Fruit fly (Drosophila melanogaster) whole organism, embryonic: Measurements from ENCODE around the gene Sps2.

Experiments used
- Atf3 ChIP-seq: fragments of 200-800 bp; sonication (Bioruptor generic); optimal IDR thresholded peaks from 3 replicates; lab custom pipeline; 2016; ENCODE audit warnings: missing biosample characterization, missing genetic modification characterization
- B-H2 ChIP-seq: fragments of 200-800 bp; sonication (Bioruptor generic); optimal IDR thresholded peaks from 2 replicates; lab custom pipeline; 2018; ENCODE audit warnings: missing biosample characterization, mild to moderate bottlenecking, missing genetic modification characterization
- CG1024 ChIP-seq: fragments of 200-800 bp; sonication (Bioruptor generic); IDR thresholded peaks from 2 replicates; pipeline ENCODE4 v1.3.6; 2022; ENCODE audit warnings: missing biosample characterization, missing genetic modification characterization
- CG11723 ChIP-seq: fragments of 200-800 bp; sonication (Bioruptor generic); optimal IDR thresholded peaks from 2 replicates; lab custom pipeline; 2017; ENCODE audit warnings: missing biosample characterization, mild to moderate bottlenecking, missing genetic modification characterization
- CG17359 ChIP-seq: fragments of 200-800 bp; sonication (Bioruptor generic); optimal IDR thresholded peaks from 3 replicates; lab custom pipeline; 2018; ENCODE audit warnings: missing biosample characterization, mild to moderate bottlenecking, missing genetic modification characterization, moderate library complexity
- CG17361 ChIP-seq: fragments of 200-800 bp; sonication (Bioruptor generic); IDR thresholded peaks from 3 replicates; pipeline ENCODE4 v1.3.6; 2022; ENCODE audit warnings: missing biosample characterization, missing genetic modification characterization
- CG2120 ChIP-seq: fragments of 200-800 bp; sonication (Bioruptor generic); optimal IDR thresholded peaks from 3 replicates; lab custom pipeline; 2016; ENCODE audit warnings: missing biosample characterization, missing genetic modification characterization
- CG2889 ChIP-seq: fragments of 200-800 bp; sonication (Bioruptor generic); IDR thresholded peaks from 3 replicates; pipeline ENCODE4 v1.3.6; 2022; ENCODE audit warnings: missing biosample characterization, missing genetic modification characterization
- CG30431 ChIP-seq: fragments of 200-800 bp; sonication (Bioruptor generic); optimal IDR thresholded peaks from 2 replicates; lab custom pipeline; 2017; ENCODE audit warnings: missing biosample characterization, missing genetic modification characterization
- CG31441 ChIP-seq: fragments of 200-800 bp; sonication (Bioruptor generic); IDR thresholded peaks from 2 replicates; pipeline ENCODE4 v1.3.6; 2022; ENCODE audit warnings: missing biosample characterization, missing genetic modification characterization
- CG3726 ChIP-seq: fragments of 200-800 bp; sonication (Bioruptor generic); IDR thresholded peaks from 3 replicates; pipeline ENCODE4, ENCODE4 v1.3.6; 2022; ENCODE audit warnings: missing biosample characterization, missing genetic modification characterization
- CG3847 ChIP-seq: fragments of 200-800 bp; sonication (Bioruptor generic); IDR thresholded peaks from 2 replicates; pipeline ENCODE4 v1.3.6; 2022; ENCODE audit warnings: missing biosample characterization, missing genetic modification characterization
- CG4424 ChIP-seq: fragments of 200-800 bp; sonication (Bioruptor generic); optimal IDR thresholded peaks from 3 replicates; lab custom pipeline; 2016; ENCODE audit warnings: missing biosample characterization, missing genetic modification characterization
- CG4730 ChIP-seq: fragments of 200-800 bp; sonication (Bioruptor generic); IDR thresholded peaks from 2 replicates; pipeline ENCODE4 v1.3.6; 2022; ENCODE audit warnings: missing biosample characterization, missing genetic modification characterization
- CG6272 ChIP-seq: fragments of 200-800 bp; sonication (Bioruptor generic); IDR thresholded peaks from 2 replicates; pipeline ENCODE4 v1.3.6; 2022; ENCODE audit warnings: missing biosample characterization, missing genetic modification characterization
- CG8359 ChIP-seq: fragments of 200-800 bp; sonication (Bioruptor generic); optimal IDR thresholded peaks from 2 replicates; lab custom pipeline; 2017; ENCODE audit warnings: missing biosample characterization, mild to moderate bottlenecking, missing genetic modification characterization, borderline replicate concordance
- CG8765 ChIP-seq: fragments of 200-800 bp; sonication (Bioruptor generic); IDR thresholded peaks from 2 replicates; pipeline ENCODE4 v1.3.6; 2022; ENCODE audit warnings: missing biosample characterization, missing genetic modification characterization
- Chrac-16 ChIP-seq: fragments of 200-800 bp; sonication (Bioruptor generic); optimal IDR thresholded peaks from 3 replicates; lab custom pipeline; 2016; ENCODE audit warnings: missing biosample characterization, missing genetic modification characterization
- Eip74EF ChIP-seq, 2 experiments: fragments of 200-800 bp in 1 of 2; fragments of >200 bp in 1 of 2; sonication (Bioruptor generic) in 1 of 2; optimal IDR thresholded peaks; 2 replicates each; lab custom pipeline; 2017 to 2019; ENCODE audit warnings: missing biosample characterization in 2 of 2, missing genetic modification characterization in 2 of 2, mild to moderate bottlenecking in 1 of 2, moderate library complexity in 1 of 2
- Ets97D ChIP-seq: fragments of 200-800 bp; sonication (Bioruptor generic); optimal IDR thresholded peaks from 3 replicates; lab custom pipeline; 2016; ENCODE audit warnings: missing biosample characterization, missing genetic modification characterization
- Gsc ChIP-seq: fragments of 200-800 bp; sonication (Bioruptor generic); IDR thresholded peaks from 2 replicates; pipeline ENCODE4 v1.3.6; 2022; ENCODE audit warnings: missing biosample characterization, missing genetic modification characterization
- Hand ChIP-seq: fragments of 200-800 bp; sonication (Bioruptor generic); optimal IDR thresholded peaks from 2 replicates; lab custom pipeline; 2017; ENCODE audit warnings: mild to moderate bottlenecking, missing biosample characterization, missing genetic modification reagents, missing genetic modification characterization
- Mrtf ChIP-seq: fragments of 200-800 bp; sonication (Bioruptor generic); IDR thresholded peaks from 3 replicates; pipeline ENCODE4 v1.3.6; 2022; ENCODE audit warnings: missing biosample characterization, missing genetic modification characterization
- Oli ChIP-seq: fragments of 200-800 bp; sonication (Bioruptor generic); optimal IDR thresholded peaks from 2 replicates; lab custom pipeline; 2018; ENCODE audit warnings: missing biosample characterization, mild to moderate bottlenecking, missing genetic modification characterization, moderate library complexity
- Sox102F ChIP-seq: fragments of 200-800 bp; sonication (Bioruptor generic); optimal IDR thresholded peaks from 2 replicates; lab custom pipeline; 2018; ENCODE audit warnings: missing biosample characterization, mild to moderate bottlenecking, missing genetic modification characterization, moderate library complexity
- Sry-β ChIP-seq: fragments of 200-800 bp; sonication (Bioruptor generic); optimal IDR thresholded peaks from 2 replicates; lab custom pipeline; 2018; ENCODE audit warnings: missing biosample characterization, mild to moderate bottlenecking, missing genetic modification characterization, moderate library complexity
- ash1 ChIP-seq: fragments of 200-800 bp; sonication (Bioruptor generic); optimal IDR thresholded peaks from 2 replicates; lab custom pipeline; 2018; ENCODE audit warnings: missing biosample characterization, mild to moderate bottlenecking, missing genetic modification characterization
- cad ChIP-seq: fragments of >200 bp; optimal IDR thresholded peaks from 2 replicates; lab custom pipeline; 2017; ENCODE audit warnings: missing biosample characterization, missing genetic modification characterization
- corto ChIP-seq: fragments of 200-800 bp; sonication (Bioruptor generic); optimal IDR thresholded peaks from 2 replicates; lab custom pipeline; 2016; ENCODE audit warnings: missing biosample characterization, mild to moderate bottlenecking, missing genetic modification characterization, moderate library complexity
- dimm ChIP-seq: fragments of 200-800 bp; sonication (Bioruptor generic); IDR thresholded peaks from 2 replicates; pipeline ENCODE4 v1.3.6; 2022; ENCODE audit warnings: missing biosample characterization, missing genetic modification characterization
- esg ChIP-seq: fragments of 200-800 bp; sonication (Bioruptor generic); conservative IDR thresholded peaks from 2 replicates; pipeline ENCODE4 v1.3.6; 2022; ENCODE audit warnings: missing biosample characterization, missing genetic modification characterization
- fd3F ChIP-seq: fragments of 200-800 bp; sonication (Bioruptor generic); optimal IDR thresholded peaks from 2 replicates; lab custom pipeline; 2018; ENCODE audit warnings: missing biosample characterization, mild to moderate bottlenecking, missing genetic modification characterization, moderate library complexity
- fru ChIP-seq: fragments of >200 bp; optimal IDR thresholded peaks from 2 replicates; lab custom pipeline; 2017
- gfzf ChIP-seq: fragments of 200-800 bp; sonication (Bioruptor generic); optimal IDR thresholded peaks from 2 replicates; lab custom pipeline; 2016; ENCODE audit warnings: missing biosample characterization, mild to moderate bottlenecking, missing genetic modification characterization, moderate library complexity
- grn ChIP-seq: fragments of 200-800 bp; sonication (Bioruptor generic); optimal IDR thresholded peaks from 3 replicates; lab custom pipeline; 2017; ENCODE audit warnings: missing biosample characterization, missing genetic modification characterization
- gsb ChIP-seq: fragments of 200-800 bp; sonication (Bioruptor generic); IDR thresholded peaks from 2 replicates; pipeline ENCODE4 v1.3.6; 2022; ENCODE audit warnings: missing biosample characterization, missing genetic modification characterization
- gt ChIP-seq: fragments of 200-800 bp; sonication (Bioruptor generic); IDR thresholded peaks from 2 replicates; pipeline ENCODE4 v1.3.6; 2022; ENCODE audit warnings: missing biosample characterization, missing genetic modification characterization
- jumu ChIP-seq: fragments of 200-800 bp; sonication (Bioruptor generic); optimal IDR thresholded peaks from 3 replicates; lab custom pipeline; 2016; ENCODE audit warnings: missing biosample characterization, missing genetic modification characterization
- maf-S ChIP-seq: fragments of 200-800 bp; sonication (Bioruptor generic); optimal IDR thresholded peaks from 2 replicates; lab custom pipeline; 2016; ENCODE audit warnings: missing biosample characterization, missing genetic modification characterization
- mam ChIP-seq: fragments of 200-800 bp; sonication (Bioruptor generic); optimal IDR thresholded peaks from 3 replicates; lab custom pipeline; 2016; ENCODE audit warnings: missing biosample characterization, missing genetic modification characterization
- mld ChIP-seq: fragments of 200-800 bp; sonication (Bioruptor generic); IDR thresholded peaks from 3 replicates; pipeline ENCODE4 v1.3.6; 2022; ENCODE audit warnings: missing biosample characterization, missing genetic modification characterization; ENCODE audit not compliant: partially characterized antibody
- otp ChIP-seq: fragments of 200-800 bp; sonication (Bioruptor generic); IDR thresholded peaks from 3 replicates; pipeline ENCODE4, ENCODE4 v1.3.6; 2022; ENCODE audit warnings: missing biosample characterization, missing genetic modification characterization
- pfk ChIP-seq: fragments of 200-800 bp; sonication (Bioruptor generic); optimal IDR thresholded peaks from 2 replicates; lab custom pipeline; 2018; ENCODE audit warnings: missing biosample characterization, mild to moderate bottlenecking, missing genetic modification characterization, moderate library complexity
- pzg ChIP-seq: fragments of 200-800 bp; sonication (Bioruptor generic); optimal IDR thresholded peaks from 3 replicates; lab custom pipeline; 2018; ENCODE audit warnings: missing biosample characterization, mild to moderate bottlenecking, missing genetic modification characterization, moderate library complexity
- schlank ChIP-seq: fragments of 200-800 bp; sonication (Bioruptor generic); optimal IDR thresholded peaks from 2 replicates; lab custom pipeline; 2018; ENCODE audit warnings: missing biosample characterization, mild to moderate bottlenecking, missing genetic modification characterization
- sd ChIP-seq: fragments of 200-800 bp; sonication (Bioruptor generic); optimal IDR thresholded peaks from 3 replicates; lab custom pipeline; 2018; ENCODE audit warnings: missing biosample characterization, mild to moderate bottlenecking, missing genetic modification characterization, moderate library complexity
- sima ChIP-seq: fragments of 200-800 bp; sonication (Bioruptor generic); optimal IDR thresholded peaks from 2 replicates; lab custom pipeline; 2016; ENCODE audit warnings: missing biosample characterization, missing genetic modification characterization
- sisA ChIP-seq: fragments of 200-800 bp; sonication (Bioruptor generic); IDR thresholded peaks from 2 replicates; pipeline ENCODE4 v1.3.6; 2022; ENCODE audit warnings: missing biosample characterization, missing genetic modification characterization
- tll ChIP-seq, 2 experiments: fragments of 200-800 bp in 1 of 2; fragments of >200 bp in 1 of 2; sonication (Bioruptor generic) in 1 of 2; optimal IDR thresholded peaks; 2 replicates each; lab custom pipeline; 2017 to 2019; ENCODE audit warnings: missing biosample characterization in 2 of 2, missing genetic modification characterization in 2 of 2, mild to moderate bottlenecking in 1 of 2, moderate library complexity in 1 of 2
- tna ChIP-seq: fragments of 200-800 bp; sonication (Bioruptor generic); IDR thresholded peaks from 2 replicates; pipeline ENCODE4 v1.3.6; 2022; ENCODE audit warnings: missing biosample characterization, missing genetic modification characterization; ENCODE audit not compliant: partially characterized antibody

The Sps2 gene

DNA sequence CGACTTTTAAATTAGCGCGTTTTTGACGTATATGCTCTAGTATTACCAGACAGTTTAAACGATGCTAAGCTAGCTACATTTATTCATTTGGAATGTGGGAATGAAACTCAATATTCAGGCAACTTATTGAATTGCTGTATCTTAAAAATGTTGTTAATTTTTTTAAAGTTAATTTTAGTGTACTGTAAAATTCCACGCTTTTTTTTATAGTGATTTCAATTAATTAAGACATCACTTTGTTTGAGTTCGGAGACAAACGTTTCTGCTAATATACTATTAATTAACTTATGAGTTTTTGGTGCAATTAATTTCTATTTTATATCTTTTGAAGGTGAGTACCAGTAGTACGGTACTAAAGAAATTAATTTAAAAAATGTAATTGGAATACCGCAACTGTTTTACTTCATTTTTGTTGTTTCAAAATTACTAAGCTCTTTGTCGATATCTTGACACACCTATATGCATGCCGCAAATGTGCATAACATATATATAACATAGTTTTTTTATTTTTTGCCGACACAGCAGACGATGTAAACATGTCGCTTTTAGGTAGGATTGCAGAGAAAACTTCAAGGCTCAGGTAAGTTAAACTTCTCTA is 43.9 kb downstream of the Sps2 start, which contains the start of the genes Cdk1 and mRpS7 (continued):
- peak; percentile 66 for TF ChIP-seq esg (GFP tag; lab: Robert Waterston, UW)
- TF ChIP-seq Chrac-16 (GFP tag; lab: Kevin White, UChicago) = peak; percentile 76
- peak; percentile 60; the same call in 1 of the 2 replicates for TF ChIP-seq CG8765 (GFP tag; lab: Robert Waterston, UW)
- TF ChIP-seq mld (GFP tag; lab: Robert Waterston, UW) = no peak
- 0 out of 2 replicates have a peak, but pooled peaks have one; percentile 32 for TF ChIP-seq gsb (GFP tag; lab: Robert Waterston, UW)
- TF ChIP-seq Sry-β (GFP tag; lab: Kevin White, UChicago) = no peak
- TF ChIP-seq Gsc (GFP tag; lab: Robert Waterston, UW) = no peak
- TF ChIP-seq CG4424 (GFP tag; lab: Kevin White, UChicago) = peak; percentile 70
- peak; percentile 26 for TF ChIP-seq B-H2
- TF ChIP-seq Oli (tag; lab: Kevin White, UChicago) = peak; percentile 77
- peak; percentile 38; the same call in 1 of the 2 replicates for TF ChIP-seq sisA
- TF ChIP-seq jumu (GFP tag; lab: Kevin White, UChicago) = peak; percentile 33
- TF ChIP-seq Mrtf (GFP tag; lab: Robert Waterston, UW) = no peak; the same call in 2 of the 3 replicates
- TF ChIP-seq CG11723 (GFP tag; lab: Kevin White, UChicago) = peak; percentile 86
- no peak for TF ChIP-seq ash1 (GFP tag; lab: Kevin White, UChicago)
- peak; percentile 90 for TF ChIP-seq pfk (GFP tag; lab: Kevin White, UChicago)
- TF ChIP-seq Sox102F = no peak
- TF ChIP-seq Atf3 (GFP tag; lab: Kevin White, UChicago) = peak; percentile 68
- peak; percentile 56 for TF ChIP-seq mam
- TF ChIP-seq gfzf (GFP tag; lab: Kevin White, UChicago) = peak; percentile 26
- peak; percentile 51; the same call in 1 of the 2 replicates for TF ChIP-seq CG3847 (GFP tag; lab: Robert Waterston, UW)
- TF ChIP-seq tna (GFP tag; lab: Robert Waterston, UW) = no peak
- 0 out of 3 replicates have a peak, but pooled peaks have one; percentile 54 for TF ChIP-seq CG3726 (GFP tag; lab: Robert Waterston, UW)
- no peak for TF ChIP-seq dimm (GFP tag; lab: Robert Waterston, UW)
- peak; percentile 41 for TF ChIP-seq CG4730 (GFP tag; lab: Robert Waterston, UW)
- TF ChIP-seq CG31441 (GFP tag; lab: Robert Waterston, UW) = peak; percentile 85
- TF ChIP-seq CG8359 = peak; percentile 27
- TF ChIP-seq corto (GFP tag; lab: Kevin White, UChicago) = no peak
- TF ChIP-seq Eip74EF (GFP tag; optimal IDR thresholded peaks at IDR 0.05; lab: Kevin White, UChicago) = peak in 1 of 2 experiments; percentile 38
- no peak for TF ChIP-seq Hand (GFP tag; lab: Kevin White, UChicago)
- TF ChIP-seq CG2120 (GFP tag; lab: Kevin White, UChicago) = peak; percentile 80
- TF ChIP-seq CG6272 = 0 out of 2 replicates have a peak, but pooled peaks have one; percentile 7
- no peak for TF ChIP-seq gt (GFP tag; lab: Robert Waterston, UW)
- peak; percentile 26 for TF ChIP-seq CG30431 (GFP tag; lab: Kevin White, UChicago)
- no peak for TF ChIP-seq cad (GFP tag; lab: Kevin White, UChicago)
- TF ChIP-seq CG17359 (tag; lab: Kevin White, UChicago) = peak; percentile 66
- no peak for TF ChIP-seq schlank (tag; lab: Kevin White, UChicago)
- TF ChIP-seq CG17361 (GFP tag; lab: Robert Waterston, UW) = peak; percentile 92
- TF ChIP-seq tll (GFP tag; optimal IDR thresholded peaks at IDR 0.05; lab: Kevin White, UChicago) = peak in 1 of 2 experiments; percentile 9
- TF ChIP-seq maf-S (GFP tag; lab: Kevin White, UChicago) = peak; percentile 23
- peak; percentile 31 for TF ChIP-seq Ets97D (GFP tag; lab: Kevin White, UChicago)
- TF ChIP-seq fd3F (GFP tag; lab: Kevin White, UChicago) = peak; percentile 66
- TF ChIP-seq grn (GFP tag; lab: Kevin White, UChicago) = no peak
- peak; percentile 59 for TF ChIP-seq sd
- no peak for TF ChIP-seq fru (lab: Kevin White, UChicago)
- TF ChIP-seq CG1024 (GFP tag; lab: Robert Waterston, UW) = peak; percentile 69; the same call in 1 of the 2 replicates
- TF ChIP-seq pzg (GFP tag; lab: Kevin White, UChicago) = peak; percentile 47
- TF ChIP-seq otp (GFP tag; lab: Robert Waterston, UW) = 0 out of 3 replicates have a peak, but pooled peaks have one; percentile 41
- TF ChIP-seq CG2889 (GFP tag; lab: Robert Waterston, UW) = peak; percentile 13; the same call in 1 of the 3 replicates
- TF ChIP-seq sima = no peak
